Worm (Caenorhabditis elegans) whole organism, L1 larva: ENCODE results near the gene srz-20.
"Not testable (repeated sequence)": the region's sequence is repeated elsewhere in the genome, so short reads cannot be mapped to it uniquely, and the experiment has no call there.

Experiments
- ama-1 ChIP-seq: fragments of 150-350 bp; optimal IDR thresholded peaks from 2 replicates; lab custom pipeline; 2014
- dpl-1 ChIP-seq, 3 experiments: fragments of 150-350 bp in 2 of 3; sonication (generic microtip) in 1 of 3; optimal IDR thresholded peaks; 2 replicates each; lab custom pipeline; 2014 to 2017; ENCODE audit warnings: missing biosample characterization in 3 of 3, missing genetic modification characterization in 3 of 3, missing genetic modification reagents in 3 of 3
- elt-3 ChIP-seq, 6 experiments: fragments of 150-350 bp in 1 of 6; sonication (generic microtip); optimal IDR thresholded peaks; 2 replicates each; lab custom pipeline; 2017 to 2018; ENCODE audit warnings: missing biosample characterization in 6 of 6, missing genetic modification characterization in 6 of 6, inconsistent platforms in 1 of 6
- fkh-4 ChIP-seq: sonication (generic microtip); optimal IDR thresholded peaks from 2 replicates; lab custom pipeline; 2016; ENCODE audit warnings: missing compliant biosample characterization, missing genetic modification characterization, borderline replicate concordance
- rnt-1 ChIP-seq: sonication (generic microtip); optimal IDR thresholded peaks from 2 replicates; lab custom pipeline; 2016; ENCODE audit warnings: mild to moderate bottlenecking, missing genetic modification characterization, moderate library complexity, missing compliant biosample characterization
- skn-1 ChIP-seq: fragments of 150-350 bp; optimal IDR thresholded peaks from 2 replicates; lab custom pipeline; 2014; ENCODE audit warnings: missing biosample characterization, missing genetic modification characterization
- snpc-4 ChIP-seq: fragments of 150-350 bp; optimal IDR thresholded peaks from 2 replicates; lab custom pipeline; 2014; ENCODE audit warnings: missing biosample characterization, missing genetic modification characterization
- unc-62 ChIP-seq: fragments of 150-350 bp; optimal IDR thresholded peaks from 2 replicates; lab custom pipeline; 2014; ENCODE audit warnings: missing biosample characterization, missing genetic modification reagents, missing genetic modification characterization

DNA sequence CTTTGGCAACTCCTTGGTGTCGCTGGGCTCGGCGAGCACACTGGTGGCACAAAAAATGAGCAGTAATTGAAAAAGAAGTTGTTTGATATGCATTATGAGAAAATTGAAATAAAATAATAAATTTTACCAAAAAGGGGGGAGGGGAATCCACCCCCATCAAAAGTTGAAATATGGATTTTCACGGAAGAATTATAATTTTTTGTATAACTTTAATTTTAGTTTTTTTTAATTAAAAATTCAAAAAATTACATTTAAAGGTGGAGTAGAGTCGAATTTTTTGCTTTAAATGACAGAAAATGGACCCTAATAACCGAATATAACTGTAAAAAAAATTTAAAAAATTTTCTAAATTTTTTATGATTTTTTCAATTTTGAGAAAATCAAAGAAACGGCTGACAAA, 3.5 kb upstream of the srz-20 start, which contains the start of gene F56D6.18:
- TF ChIP-seq skn-1; ama-1 (lab: Kevin White, UChicago); rnt-1 (tag; lab: Kevin White, UChicago); elt-3 (tag; optimal IDR thresholded peaks at IDR 0.05; lab: Kevin White, UChicago); dpl-1 (GFP tag; optimal IDR thresholded peaks at IDR 0.05; lab: Kevin White, UChicago); fkh-4 (tag; lab: Kevin White, UChicago); unc-62 (GFP tag; lab: Kevin White, UChicago); snpc-4 (tag; lab: Kevin White, UChicago): not testable (repeated sequence)
